Fruit fly (Drosophila melanogaster) whole organism, embryonic: Measurements from ENCODE around the gene CG14102.

ENCODE experiments used
- Antp ChIP-seq: fragments of 200-800 bp; sonication (Bioruptor generic); optimal IDR thresholded peaks from 3 replicates; lab custom pipeline; 2016; ENCODE audit warnings: missing biosample characterization, missing genetic modification characterization
- Atf3 ChIP-seq: fragments of 200-800 bp; sonication (Bioruptor generic); optimal IDR thresholded peaks from 3 replicates; lab custom pipeline; 2016; ENCODE audit warnings: missing biosample characterization, missing genetic modification characterization
- BEAF-32 ChIP-seq: fragments of 200-800 bp; sonication (Bioruptor generic); optimal IDR thresholded peaks from 3 replicates; lab custom pipeline; 2017; ENCODE audit warnings: missing biosample characterization, missing genetic modification characterization, mild to moderate bottlenecking, moderate library complexity, missing genetic modification reagents
- CG10366 ChIP-seq: fragments of 200-800 bp; sonication (Bioruptor generic); IDR thresholded peaks from 2 replicates; pipeline ENCODE4 v1.3.6; 2022; ENCODE audit warnings: missing biosample characterization, missing genetic modification characterization
- CG12299 ChIP-seq: fragments of 200-800 bp; sonication (Bioruptor generic); optimal IDR thresholded peaks from 2 replicates; lab custom pipeline; 2018; ENCODE audit warnings: missing biosample characterization, mild to moderate bottlenecking, missing genetic modification characterization
- CG12659 ChIP-seq: fragments of 200-800 bp; sonication (Bioruptor generic); optimal IDR thresholded peaks from 3 replicates; lab custom pipeline; 2017; ENCODE audit warnings: mild to moderate bottlenecking, missing biosample characterization, missing genetic modification reagents, missing genetic modification characterization
- CG13424 ChIP-seq: fragments of 200-800 bp; sonication (Bioruptor generic); optimal IDR thresholded peaks from 2 replicates; lab custom pipeline; 2019; ENCODE audit warnings: missing biosample characterization, mild to moderate bottlenecking, missing genetic modification characterization, moderate library complexity
- CG15696 ChIP-seq: fragments of 200-800 bp; sonication (Bioruptor generic); optimal IDR thresholded peaks from 2 replicates; lab custom pipeline; 2019; ENCODE audit warnings: missing biosample characterization, mild to moderate bottlenecking, missing genetic modification characterization, moderate library complexity
- CG17829 ChIP-seq: fragments of 200-800 bp; optimal IDR thresholded peaks from 2 replicates; lab custom pipeline; 2019; ENCODE audit warnings: missing biosample characterization, mild to moderate bottlenecking, missing genetic modification characterization, moderate library complexity
- CG18599 ChIP-seq: fragments of 200-800 bp; sonication (Bioruptor generic); optimal IDR thresholded peaks from 3 replicates; lab custom pipeline; 2017; ENCODE audit warnings: missing biosample characterization, missing genetic modification characterization, mild to moderate bottlenecking, moderate library complexity, missing genetic modification reagents
- CG30020 ChIP-seq: fragments of 200-800 bp; optimal IDR thresholded peaks from 2 replicates; lab custom pipeline; 2019; ENCODE audit warnings: missing biosample characterization, mild to moderate bottlenecking, missing genetic modification characterization, moderate library complexity
- CG32772 ChIP-seq: fragments of 200-800 bp; sonication (Bioruptor generic); IDR thresholded peaks from 2 replicates; pipeline ENCODE4 v1.3.6; 2022; ENCODE audit warnings: missing biosample characterization, missing genetic modification characterization
- CG4282 ChIP-seq: fragments of 200-800 bp; sonication (Bioruptor generic); optimal IDR thresholded peaks from 2 replicates; lab custom pipeline; 2016; ENCODE audit warnings: missing biosample characterization, missing genetic modification characterization
- CG4617 ChIP-seq: fragments of 200-800 bp; sonication (Bioruptor generic); optimal IDR thresholded peaks from 3 replicates; lab custom pipeline; 2016; ENCODE audit warnings: missing biosample characterization, missing genetic modification characterization, borderline replicate concordance
- CG6813 ChIP-seq: fragments of 200-800 bp; sonication (Bioruptor generic); optimal IDR thresholded peaks from 2 replicates; lab custom pipeline; 2017; ENCODE audit warnings: missing biosample characterization, missing genetic modification characterization, mild to moderate bottlenecking, moderate library complexity, missing genetic modification reagents
- CG7928 ChIP-seq: fragments of 200-800 bp; sonication (Bioruptor generic); optimal IDR thresholded peaks from 2 replicates; lab custom pipeline; 2017; ENCODE audit warnings: missing biosample characterization, mild to moderate bottlenecking, missing genetic modification characterization
- CG8765 ChIP-seq: fragments of 200-800 bp; sonication (Bioruptor generic); IDR thresholded peaks from 2 replicates; pipeline ENCODE4 v1.3.6; 2022; ENCODE audit warnings: missing biosample characterization, missing genetic modification characterization
- CG8944 ChIP-seq: fragments of 200-800 bp; sonication (Bioruptor generic); optimal IDR thresholded peaks from 3 replicates; lab custom pipeline; 2016; ENCODE audit warnings: missing biosample characterization, missing genetic modification characterization
- CG9932 ChIP-seq: fragments of 200-800 bp; sonication (Bioruptor generic); IDR thresholded peaks from 2 replicates; pipeline ENCODE4 v1.3.6; 2022; ENCODE audit warnings: missing biosample characterization, missing genetic modification characterization
- Chrac-16 ChIP-seq: fragments of 200-800 bp; sonication (Bioruptor generic); optimal IDR thresholded peaks from 3 replicates; lab custom pipeline; 2016; ENCODE audit warnings: missing biosample characterization, missing genetic modification characterization
- Doc2 ChIP-seq: fragments of 200-800 bp; sonication (Bioruptor generic); IDR thresholded peaks from 2 replicates; pipeline ENCODE4 v1.3.6; 2022; ENCODE audit warnings: missing biosample characterization, missing genetic modification characterization
- ERR ChIP-seq: fragments of 200-800 bp; sonication (Bioruptor generic); optimal IDR thresholded peaks from 2 replicates; lab custom pipeline; 2016; ENCODE audit warnings: missing biosample characterization, missing genetic modification characterization
- HLHmδ ChIP-seq: fragments of 200-800 bp; sonication (Bioruptor generic); optimal IDR thresholded peaks from 2 replicates; lab custom pipeline; 2018; ENCODE audit warnings: missing biosample characterization, mild to moderate bottlenecking, missing genetic modification characterization, moderate library complexity
- Hey ChIP-seq: fragments of 200-800 bp; sonication (Bioruptor generic); optimal IDR thresholded peaks from 3 replicates; lab custom pipeline; 2018; ENCODE audit warnings: missing biosample characterization, mild to moderate bottlenecking, missing genetic modification characterization
- HmgZ ChIP-seq: fragments of 200-800 bp; sonication (Bioruptor generic); optimal IDR thresholded peaks from 2 replicates; lab custom pipeline; 2018; ENCODE audit warnings: missing biosample characterization, mild to moderate bottlenecking, missing genetic modification characterization
- MTF-1 ChIP-seq: fragments of 200-800 bp; sonication (Bioruptor generic); optimal IDR thresholded peaks from 2 replicates; lab custom pipeline; 2018; ENCODE audit warnings: missing biosample characterization, mild to moderate bottlenecking, missing genetic modification characterization, borderline replicate concordance
- Mes4 ChIP-seq: fragments of 200-800 bp; sonication (Bioruptor generic); optimal IDR thresholded peaks from 2 replicates; lab custom pipeline; 2016; ENCODE audit warnings: missing biosample characterization, missing genetic modification characterization
- NC2α ChIP-seq: fragments of 200-800 bp; sonication (Bioruptor generic); optimal IDR thresholded peaks from 2 replicates; lab custom pipeline; 2016; ENCODE audit warnings: missing biosample characterization, missing genetic modification characterization
- Nf-YB ChIP-seq: fragments of 200-800 bp; sonication (Bioruptor generic); optimal IDR thresholded peaks from 3 replicates; lab custom pipeline; 2019; ENCODE audit warnings: missing biosample characterization, mild to moderate bottlenecking, missing genetic modification characterization, moderate library complexity
- Sox100B ChIP-seq: fragments of 200-800 bp; sonication (Bioruptor generic); optimal IDR thresholded peaks from 3 replicates; lab custom pipeline; 2018; ENCODE audit warnings: missing biosample characterization, mild to moderate bottlenecking, missing genetic modification characterization
- Usf ChIP-seq: fragments of 200-800 bp; sonication (Bioruptor generic); optimal IDR thresholded peaks from 2 replicates; lab custom pipeline; 2017; ENCODE audit warnings: missing genotype, missing biosample characterization, missing genetic modification characterization
- ap ChIP-seq: fragments of 200-800 bp; sonication (Bioruptor generic); IDR thresholded peaks from 2 replicates; pipeline ENCODE4 v1.3.6; 2022; ENCODE audit warnings: missing biosample characterization, missing genetic modification characterization
- caup ChIP-seq: fragments of 200-800 bp; sonication (Bioruptor generic); optimal IDR thresholded peaks from 3 replicates; lab custom pipeline; 2017; ENCODE audit warnings: missing biosample characterization, mild to moderate bottlenecking, missing genetic modification characterization, moderate library complexity; ENCODE audit not compliant: severe bottlenecking
- dati ChIP-seq: fragments of 200-800 bp; sonication (Bioruptor generic); IDR thresholded peaks from 2 replicates; pipeline ENCODE4 v1.3.6; 2022; ENCODE audit warnings: missing biosample characterization, missing genetic modification characterization
- en ChIP-seq: fragments of 200-800 bp; sonication (Bioruptor generic); optimal IDR thresholded peaks from 2 replicates; lab custom pipeline; 2016; ENCODE audit warnings: missing biosample characterization, missing genetic modification characterization
- esg ChIP-seq: fragments of 200-800 bp; sonication (Bioruptor generic); conservative IDR thresholded peaks from 2 replicates; pipeline ENCODE4 v1.3.6; 2022; ENCODE audit warnings: missing biosample characterization, missing genetic modification characterization
- gt ChIP-seq: fragments of 200-800 bp; sonication (Bioruptor generic); IDR thresholded peaks from 2 replicates; pipeline ENCODE4 v1.3.6; 2022; ENCODE audit warnings: missing biosample characterization, missing genetic modification characterization
- hbn ChIP-seq: fragments of 200-800 bp; sonication (Bioruptor generic); IDR thresholded peaks from 2 replicates; pipeline ENCODE4 v1.3.6; 2022; ENCODE audit warnings: missing biosample characterization, missing genetic modification characterization; ENCODE audit not compliant: partially characterized antibody
- jumu ChIP-seq: fragments of 200-800 bp; sonication (Bioruptor generic); optimal IDR thresholded peaks from 3 replicates; lab custom pipeline; 2016; ENCODE audit warnings: missing biosample characterization, missing genetic modification characterization
- mirr ChIP-seq: fragments of 200-800 bp; sonication (Bioruptor generic); optimal IDR thresholded peaks from 3 replicates; lab custom pipeline; 2018; ENCODE audit warnings: missing biosample characterization, mild to moderate bottlenecking, missing genetic modification characterization
- nerfin-2 ChIP-seq: fragments of 200-800 bp; sonication (Bioruptor generic); IDR thresholded peaks from 2 replicates; pipeline ENCODE4 v1.3.6; 2022; ENCODE audit warnings: missing biosample characterization, missing genetic modification characterization; ENCODE audit not compliant: partially characterized antibody
- rib ChIP-seq: fragments of 200-800 bp; sonication (Bioruptor generic); IDR thresholded peaks from 2 replicates; pipeline ENCODE4 v1.3.6; 2022; ENCODE audit warnings: missing biosample characterization, missing genetic modification characterization
- sens-2 ChIP-seq: fragments of 200-800 bp; sonication (Bioruptor generic); IDR thresholded peaks from 2 replicates; pipeline ENCODE4 v1.3.6; 2022; ENCODE audit warnings: missing biosample characterization, missing genetic modification characterization
- shn ChIP-seq: fragments of 200-800 bp; sonication (Bioruptor generic); optimal IDR thresholded peaks from 3 replicates; lab custom pipeline; 2016; ENCODE audit warnings: missing biosample characterization, missing genetic modification characterization
- sim ChIP-seq: fragments of 200-800 bp; sonication (Bioruptor generic); IDR thresholded peaks from 2 replicates; pipeline ENCODE4 v1.3.6; 2022; ENCODE audit warnings: missing biosample characterization, missing genetic modification characterization
- sqz ChIP-seq: fragments of 200-800 bp; sonication (Bioruptor generic); optimal IDR thresholded peaks from 3 replicates; lab custom pipeline; 2018; ENCODE audit warnings: missing biosample characterization, mild to moderate bottlenecking, missing genetic modification characterization
- stc ChIP-seq: fragments of 200-800 bp; sonication (Bioruptor generic); IDR thresholded peaks from 2 replicates; pipeline ENCODE4 v1.3.6; 2022; ENCODE audit warnings: missing biosample characterization, missing genetic modification characterization
- stwl ChIP-seq: fragments of 200-800 bp; sonication (Bioruptor generic); optimal IDR thresholded peaks from 3 replicates; lab custom pipeline; 2018; ENCODE audit warnings: missing biosample characterization, mild to moderate bottlenecking, missing genetic modification characterization, moderate library complexity
- usp ChIP-seq: fragments of >200 bp; optimal IDR thresholded peaks from 2 replicates; lab custom pipeline; 2017; ENCODE audit warnings: missing biosample characterization, missing genetic modification characterization

The CG14102 gene

DNA sequence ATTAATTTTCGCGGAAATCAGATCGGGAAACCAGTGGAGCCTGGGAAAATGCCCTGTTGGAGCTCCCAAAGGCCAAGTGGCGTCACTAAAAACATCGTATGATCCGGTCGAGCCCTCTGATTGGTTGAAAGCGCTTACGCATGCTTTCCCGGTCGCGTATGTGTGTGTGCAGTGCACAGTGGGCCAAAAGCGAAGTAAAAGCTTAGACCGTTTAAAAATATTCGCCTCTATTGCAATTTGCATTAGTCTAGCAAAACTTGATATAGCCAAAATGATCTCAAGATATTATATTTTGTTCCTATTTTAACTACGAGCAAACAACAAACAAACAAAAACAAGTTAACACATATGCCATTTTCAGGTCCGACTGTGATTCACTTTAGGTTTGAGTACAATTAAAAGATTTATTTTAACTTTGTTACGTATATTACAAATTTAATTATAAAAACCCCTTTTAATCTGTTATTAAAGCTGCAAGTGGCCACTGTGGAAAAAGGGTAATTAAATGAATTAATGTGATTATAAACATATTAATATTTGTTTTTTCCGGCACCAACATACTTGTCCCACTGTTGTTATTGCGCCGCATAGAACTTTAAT, 6.8 kb downstream of the CG14102 start (continued):
- TF ChIP-seq hbn (GFP tag; lab: Robert Waterston, UW) (no peak), CG13424 (tag; lab: Kevin White, UChicago) (peak; percentile 86), BEAF-32 (GFP tag; lab: Kevin White, UChicago) (no peak), Hey (tag; lab: Kevin White, UChicago) (peak; percentile 70), mirr (GFP tag; lab: Kevin White, UChicago) (peak; percentile 52), NC2α (GFP tag; lab: Kevin White, UChicago) (no peak), CG30020 (tag; lab: Kevin White, UChicago) (peak; percentile 41), Doc2 (GFP tag; lab: Robert Waterston, UW) (no peak), CG4282 (GFP tag; lab: Kevin White, UChicago) (peak; percentile 68), Sox100B (GFP tag; lab: Kevin White, UChicago) (peak; percentile 94), stwl (tag; lab: Kevin White, UChicago) (no peak), caup (GFP tag; lab: Kevin White, UChicago) (peak; percentile 91), HLHmδ (GFP tag; lab: Kevin White, UChicago) (no peak), CG32772 (GFP tag; lab: Robert Waterston, UW) (peak; percentile 61; the same call in 1 of the 2 replicates), CG4617 (GFP tag; lab: Kevin White, UChicago) (no peak), nerfin-2 (no peak), Usf (peak; percentile 75), gt (GFP tag; lab: Robert Waterston, UW) (no peak), esg (peak; percentile 57), shn (GFP tag; lab: Kevin White, UChicago) (peak; percentile 74), Mes4 (peak; percentile 71), CG6813 (GFP tag; lab: Kevin White, UChicago) (peak; percentile 82), sens-2 (GFP tag; lab: Robert Waterston, UW) (peak; percentile 55), CG15696 (tag; lab: Kevin White, UChicago) (peak; percentile 30), CG7928 (GFP tag; lab: Kevin White, UChicago) (peak; percentile 3), MTF-1 (peak; percentile 66), stc (GFP tag; lab: Robert Waterston, UW) (peak; percentile 64), sim (peak; percentile 56; the same call in 1 of the 2 replicates), rib (GFP tag; lab: Robert Waterston, UW) (peak; percentile 57), jumu (GFP tag; lab: Kevin White, UChicago) (peak; percentile 65), dati (GFP tag; lab: Robert Waterston, UW) (no peak), CG12299 (tag; lab: Kevin White, UChicago) (peak; percentile 80), ap (0 out of 2 replicates have a peak, but pooled peaks have one; percentile 28), CG8765 (GFP tag; lab: Robert Waterston, UW) (no peak), Antp (GFP tag; lab: Kevin White, UChicago) (peak; percentile 76), HmgZ (tag; lab: Kevin White, UChicago) (peak; percentile 74), Chrac-16 (GFP tag; lab: Kevin White, UChicago) (peak; percentile 76), CG8944 (peak; percentile 47), Atf3 (GFP tag; lab: Kevin White, UChicago) (peak; percentile 48), Nf-YB (peak; percentile 96), CG9932 (GFP tag; lab: Robert Waterston, UW) (peak; percentile 82), ERR (peak; percentile 45), usp (no peak), CG17829 (peak; percentile 85), CG18599 (GFP tag; lab: Kevin White, UChicago) (peak; percentile 91), CG10366 (peak; percentile 37), en (peak; percentile 19), CG12659 (GFP tag; lab: Kevin White, UChicago) (peak; percentile 93), sqz (GFP tag; lab: Kevin White, UChicago) (no peak)
